Worm (Caenorhabditis elegans): ENCODE results near the gene R02D3.8.

DNA sequence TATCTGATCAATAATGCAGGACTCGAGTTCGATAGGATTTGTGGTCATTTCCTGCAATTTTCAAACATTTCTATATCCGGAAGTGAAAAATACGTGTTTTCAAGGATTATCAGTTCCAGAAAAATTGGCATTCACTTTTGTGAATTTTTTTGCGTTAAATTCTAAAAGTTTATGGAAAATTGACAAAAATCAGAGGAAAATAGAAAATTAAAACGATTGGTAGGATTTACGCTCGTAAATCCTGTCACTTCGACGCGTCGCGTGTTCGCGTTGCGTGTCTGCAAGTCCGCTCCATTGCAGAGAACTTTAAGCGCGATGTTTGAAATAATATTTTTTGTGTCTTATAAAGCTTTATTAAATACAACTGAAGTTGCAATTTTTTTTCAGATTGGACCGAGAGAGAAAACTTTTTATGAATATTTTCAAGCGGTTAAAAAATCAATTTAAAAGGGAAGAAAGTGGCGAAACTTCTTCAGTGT is 1.6 kb downstream of the R02D3.8 start, which contains the start of gene rcat-1:
- TF ChIP-seq egl-44 (GFP tag; IDR thresholded peaks at IDR 0.05) = no peak
- TF ChIP-seq unc-62 (GFP tag; optimal IDR thresholded peaks at IDR 0.05) = peak; percentile 47
- no peak for TF ChIP-seq T26A5.8 (tag; optimal IDR thresholded peaks at IDR 0.05)
